Fruit fly (Drosophila melanogaster): Measurements from ENCODE around the gene CG3987.

CG3987 gene

dm6 chr3R:15095550-15096031 is 44.2 kb upstream of the CG3987 start, which contains the start of gene CG6966 (continued):
- TF ChIP-seq CG1024 (GFP tag; IDR thresholded peaks at IDR 0.05) (no peak), onecut (GFP tag; IDR thresholded peaks at IDR 0.05) (peak; percentile 88), CG13123 (GFP tag; optimal IDR thresholded peaks at IDR 0.05) (peak; percentile 96), vfl (GFP tag; optimal IDR thresholded peaks at IDR 0.05) (peak; percentile 92), CG7987 (GFP tag; optimal IDR thresholded peaks at IDR 0.05) (peak; percentile 98), Kr (GFP tag; optimal IDR thresholded peaks at IDR 0.05) (no peak), CG3065 (GFP tag; optimal IDR thresholded peaks at IDR 0.05) (peak; percentile 93), CG34224 (GFP tag; IDR thresholded peaks at IDR 0.05; ENCODE audit: partially characterized antibody) (no peak), Blimp-1 (GFP tag; optimal IDR thresholded peaks at IDR 0.05) (peak; percentile 82), GATAe (GFP tag; conservative IDR thresholded peaks at IDR 0.05) (no peak), CG17912 (GFP tag; optimal IDR thresholded peaks at IDR 0.05) (peak; percentile 99), CG11085 (GFP tag; IDR thresholded peaks at IDR 0.05) (no peak), Scr (GFP tag; IDR thresholded peaks at IDR 0.05; ENCODE audit: partially characterized antibody) (no peak), CG16813 (GFP tag; IDR thresholded peaks at IDR 0.05; ENCODE audit: partially characterized antibody) (no peak), rib (GFP tag; IDR thresholded peaks at IDR 0.05) (no peak), dati (GFP tag; IDR thresholded peaks at IDR 0.05) (no peak), CG10274 (GFP tag; optimal IDR thresholded peaks at IDR 0.05) (peak; percentile 71), bcd (GFP tag; optimal IDR thresholded peaks at IDR 0.05) (peak; percentile 96), lbe (GFP tag; optimal IDR thresholded peaks at IDR 0.05) (peak; percentile 83), Trl (optimal IDR thresholded peaks at IDR 0.05) (no peak), Trl (GFP tag; optimal IDR thresholded peaks at IDR 0.05) (peak; percentile 97), CG7271 (tag; optimal IDR thresholded peaks at IDR 0.05) (peak; percentile 92), cwo (GFP tag; optimal IDR thresholded peaks at IDR 0.05) (peak; percentile 77), CG2875 (GFP tag; optimal IDR thresholded peaks at IDR 0.05) (peak; percentile 94), sisA (GFP tag; IDR thresholded peaks at IDR 0.05) (no peak), ara (GFP tag; IDR thresholded peaks at IDR 0.05) (no peak), sqz (GFP tag; optimal IDR thresholded peaks at IDR 0.05) (peak; percentile 94), BtbVII (GFP tag; optimal IDR thresholded peaks at IDR 0.05) (peak; percentile 90), slou (GFP tag; optimal IDR thresholded peaks at IDR 0.05) (peak; percentile 98), CG10147 (GFP tag; optimal IDR thresholded peaks at IDR 0.05) (peak; percentile 90), ab (GFP tag; optimal IDR thresholded peaks at IDR 0.05) (peak; percentile 87), cad (GFP tag; optimal IDR thresholded peaks at IDR 0.05) (no peak), CG13894 (tag; optimal IDR thresholded peaks at IDR 0.05) (peak; percentile 96), wdn (GFP tag; IDR thresholded peaks at IDR 0.05) (no peak), Med (GFP tag) (peak; percentile 99), MTF-1 (GFP tag; optimal IDR thresholded peaks at IDR 0.05; ENCODE audit: borderline replicate concordance) (peak; percentile 96), CG3838 (GFP tag; optimal IDR thresholded peaks at IDR 0.05) (peak; percentile 93), HmgD (GFP tag; optimal IDR thresholded peaks at IDR 0.05) (peak; percentile 98), Bteb2 (GFP tag; optimal IDR thresholded peaks at IDR 0.05) (peak; percentile 96), B-H2 (GFP tag; optimal IDR thresholded peaks at IDR 0.05) (peak; percentile 99), hb (GFP tag; IDR thresholded peaks at IDR 0.05; ENCODE audit: partially characterized antibody) (no peak), CG2199 (GFP tag; IDR thresholded peaks at IDR 0.05) (no peak), so (GFP tag; IDR thresholded peaks at IDR 0.05) (no peak), kah (GFP tag; optimal IDR thresholded peaks at IDR 0.05) (peak; percentile 58), CrebB (tag; optimal IDR thresholded peaks at IDR 0.05) (peak; percentile 97), CG15269 (tag; optimal IDR thresholded peaks at IDR 0.05) (peak; percentile 91), abd-A (tag; optimal IDR thresholded peaks at IDR 0.05) (peak; percentile 91), Optix (GFP tag; IDR thresholded peaks at IDR 0.05) (no peak), dan (GFP tag; IDR thresholded peaks at IDR 0.05) (no peak), Sox100B (GFP tag; optimal IDR thresholded peaks at IDR 0.05) (peak; percentile 77), jumu (GFP tag; optimal IDR thresholded peaks at IDR 0.05) (peak; percentile 92)

Measured in whole organism, embryonic.